Fruit fly (Drosophila melanogaster): ENCODE data around the gene CG32107.

DNA sequence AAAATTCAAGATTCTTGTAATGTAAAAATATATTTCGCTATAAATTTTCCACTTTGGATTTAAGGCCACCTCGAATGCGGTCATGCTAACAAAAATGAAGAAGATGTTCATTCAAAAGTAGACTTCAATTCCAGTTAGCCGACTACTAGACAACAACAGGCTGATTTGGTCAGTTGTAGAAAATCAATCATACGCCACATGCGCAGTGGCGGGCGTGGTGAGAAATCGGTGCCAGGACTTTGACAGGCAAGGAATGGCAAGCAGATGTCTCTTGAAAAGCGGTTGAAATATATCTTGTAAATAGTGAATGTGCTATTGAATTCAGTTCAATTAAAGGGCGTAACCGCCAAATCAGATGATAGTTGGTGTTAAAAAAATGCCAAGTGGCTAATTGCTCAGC lies 7.7 kb downstream of the CG32107 start, which contains the start of gene Ent3:
- TF ChIP-seq ey (GFP tag; optimal IDR thresholded peaks at IDR 0.05) (no peak), Vsx2 (GFP tag; optimal IDR thresholded peaks at IDR 0.05; ENCODE audit: partially characterized antibody) (no peak), h (GFP tag; optimal IDR thresholded peaks at IDR 0.05) (no peak), Myc (optimal IDR thresholded peaks at IDR 0.05) (no peak), psq (GFP tag; optimal IDR thresholded peaks at IDR 0.05) (no peak), fru (GFP tag; optimal IDR thresholded peaks at IDR 0.05) (no peak), Abd-B (GFP tag; optimal IDR thresholded peaks at IDR 0.05) (no peak), lola (GFP tag; optimal IDR thresholded peaks at IDR 0.05) (no peak), sage (GFP tag; optimal IDR thresholded peaks at IDR 0.05) (no peak), N (GFP tag; optimal IDR thresholded peaks at IDR 0.05) (no peak), Hr78 (GFP tag; optimal IDR thresholded peaks at IDR 0.05) (no peak), Mio (GFP tag; optimal IDR thresholded peaks at IDR 0.05) (no peak)

Data from whole organism, wandering third instar larva.